Fruit fly (Drosophila melanogaster) whole organism, embryonic: ENCODE results near the gene CG10510.

Source experiments
- CG1233 ChIP-seq: fragments of 200-800 bp; sonication (Bioruptor generic); optimal IDR thresholded peaks from 4 replicates; lab custom pipeline; 2018; ENCODE audit warnings: missing biosample characterization, mild to moderate bottlenecking, missing genetic modification characterization
- CG13296 ChIP-seq: fragments of 200-800 bp; sonication (Bioruptor generic); optimal IDR thresholded peaks from 3 replicates; lab custom pipeline; 2018; ENCODE audit warnings: missing biosample characterization, mild to moderate bottlenecking, missing genetic modification characterization
- CG13775 ChIP-seq: fragments of 200-800 bp; sonication (Bioruptor generic); optimal IDR thresholded peaks from 3 replicates; lab custom pipeline; 2017; ENCODE audit warnings: missing biosample characterization, mild to moderate bottlenecking, missing genetic modification characterization
- CG18262 ChIP-seq: fragments of 200-800 bp; optimal IDR thresholded peaks from 3 replicates; lab custom pipeline; 2019; ENCODE audit warnings: missing biosample characterization, mild to moderate bottlenecking, missing genetic modification characterization, moderate library complexity
- CG2199 ChIP-seq: fragments of 200-800 bp; sonication (Bioruptor generic); IDR thresholded peaks from 3 replicates; pipeline ENCODE4 v1.3.6; 2022; ENCODE audit warnings: missing biosample characterization, missing genetic modification characterization
- CG3281 ChIP-seq: fragments of 200-800 bp; sonication (Bioruptor generic); optimal IDR thresholded peaks from 3 replicates; lab custom pipeline; 2017; ENCODE audit warnings: missing biosample characterization, mild to moderate bottlenecking, missing genetic modification characterization
- CG43689 ChIP-seq: fragments of 200-800 bp; sonication (Bioruptor generic); IDR thresholded peaks from 2 replicates; pipeline ENCODE4 v1.3.6; 2022; ENCODE audit warnings: missing biosample characterization, missing genetic modification characterization
- CG4854 ChIP-seq: fragments of 200-800 bp; sonication (Bioruptor generic); optimal IDR thresholded peaks from 2 replicates; lab custom pipeline; 2016; ENCODE audit warnings: missing biosample characterization, missing genetic modification characterization, inconsistent platforms
- CG6683 ChIP-seq: fragments of 200-800 bp; sonication (Bioruptor generic); optimal IDR thresholded peaks from 2 replicates; lab custom pipeline; 2017; ENCODE audit warnings: missing biosample characterization, mild to moderate bottlenecking, missing genetic modification characterization, missing genetic modification reagents
- CG7987 ChIP-seq: fragments of 200-800 bp; sonication (Bioruptor generic); optimal IDR thresholded peaks from 2 replicates; lab custom pipeline; 2018; ENCODE audit warnings: missing biosample characterization, mild to moderate bottlenecking, missing genetic modification characterization, moderate library complexity
- CG8290 ChIP-seq, 3 experiments: fragments of 200-800 bp; sonication (Bioruptor generic); optimal IDR thresholded peaks; 2 replicates each; lab custom pipeline; 2016 to 2019; ENCODE audit warnings: missing biosample characterization in 3 of 3, missing genetic modification characterization in 3 of 3, mild to moderate bottlenecking in 2 of 3, moderate library complexity in 1 of 3
- CG8388 ChIP-seq: fragments of 200-800 bp; sonication (Bioruptor generic); optimal IDR thresholded peaks from 2 replicates; lab custom pipeline; 2019; ENCODE audit warnings: missing biosample characterization, mild to moderate bottlenecking, missing genetic modification characterization, moderate library complexity
- D19A ChIP-seq: fragments of 200-800 bp; optimal IDR thresholded peaks from 3 replicates; lab custom pipeline; 2019; ENCODE audit warnings: missing biosample characterization, mild to moderate bottlenecking, missing genetic modification characterization, moderate library complexity
- Dek ChIP-seq: fragments of 200-800 bp; sonication (Bioruptor generic); optimal IDR thresholded peaks from 3 replicates; lab custom pipeline; 2019; ENCODE audit warnings: missing biosample characterization, mild to moderate bottlenecking, missing genetic modification characterization, moderate library complexity
- Dfd ChIP-seq, 2 experiments: fragments of >200 bp; optimal IDR thresholded peaks; 2 replicates each; lab custom pipeline; 2017; ENCODE audit warnings: missing biosample characterization in 2 of 2, missing genetic modification characterization in 2 of 2
- Drgx ChIP-seq: fragments of 200-800 bp; sonication (Bioruptor generic); IDR thresholded peaks from 2 replicates; pipeline ENCODE4 v1.3.6; 2022; ENCODE audit warnings: missing biosample characterization, missing genetic modification characterization
- Ets65A ChIP-seq: fragments of 200-800 bp; sonication (Bioruptor generic); peaks from one replicate; lab custom pipeline; 2016; ENCODE audit warnings: missing biosample characterization, missing genetic modification characterization
- HmgZ ChIP-seq: fragments of 200-800 bp; sonication (Bioruptor generic); optimal IDR thresholded peaks from 2 replicates; lab custom pipeline; 2018; ENCODE audit warnings: missing biosample characterization, mild to moderate bottlenecking, missing genetic modification characterization
- Med ChIP-seq: fragments of 200-800 bp; sonication (Bioruptor generic); peaks from one replicate; lab custom pipeline; 2016; ENCODE audit warnings: missing biosample characterization, missing genetic modification characterization, mild to moderate bottlenecking, inconsistent platforms, moderate library complexity
- Mrtf ChIP-seq: fragments of 200-800 bp; sonication (Bioruptor generic); IDR thresholded peaks from 3 replicates; pipeline ENCODE4 v1.3.6; 2022; ENCODE audit warnings: missing biosample characterization, missing genetic modification characterization
- NfI ChIP-seq: fragments of 200-800 bp; sonication (Bioruptor generic); optimal IDR thresholded peaks from 3 replicates; lab custom pipeline; 2018; ENCODE audit warnings: missing biosample characterization, mild to moderate bottlenecking, missing genetic modification characterization, moderate library complexity
- Optix ChIP-seq: fragments of 200-800 bp; sonication (Bioruptor generic); IDR thresholded peaks from 3 replicates; pipeline ENCODE4 v1.3.6; 2022; ENCODE audit warnings: missing biosample characterization, missing genetic modification characterization
- Pdp1 ChIP-seq, 2 experiments: fragments of 200-800 bp; sonication (Bioruptor generic); optimal IDR thresholded peaks; 3 replicates each; lab custom pipeline; 2016; ENCODE audit warnings: missing biosample characterization in 2 of 2, missing genetic modification characterization in 2 of 2, mild to moderate bottlenecking in 1 of 2, moderate library complexity in 1 of 2
- Rfx ChIP-seq: fragments of 200-800 bp; sonication (Bioruptor generic); IDR thresholded peaks from 2 replicates; pipeline ENCODE4 v1.3.6; 2022; ENCODE audit warnings: missing biosample characterization, missing genetic modification characterization
- Ssrp ChIP-seq: fragments of 200-800 bp; sonication (Bioruptor generic); optimal IDR thresholded peaks from 2 replicates; lab custom pipeline; 2018; ENCODE audit warnings: missing biosample characterization, mild to moderate bottlenecking, missing genetic modification characterization, moderate library complexity
- Taf1 ChIP-seq: fragments of 200-800 bp; sonication (Bioruptor generic); IDR thresholded peaks from 2 replicates; pipeline ENCODE4 v1.3.6; 2022; ENCODE audit warnings: missing biosample characterization, missing genetic modification characterization
- Vsx1 ChIP-seq: fragments of 200-800 bp; sonication (Bioruptor generic); optimal IDR thresholded peaks from 2 replicates; lab custom pipeline; 2017; ENCODE audit warnings: missing biosample characterization, mild to moderate bottlenecking, missing genetic modification characterization, missing genetic modification reagents
- Xrp1 ChIP-seq: fragments of 200-800 bp; sonication (Bioruptor generic); IDR thresholded peaks from 2 replicates; pipeline ENCODE4 v1.3.6; 2022; ENCODE audit warnings: missing biosample characterization, missing genetic modification characterization
- abd-A ChIP-seq: fragments of 200-800 bp; sonication (Bioruptor generic); optimal IDR thresholded peaks from 3 replicates; lab custom pipeline; 2019; ENCODE audit warnings: missing biosample characterization, mild to moderate bottlenecking, missing genetic modification characterization, moderate library complexity
- ac ChIP-seq: fragments of 200-800 bp; sonication (Bioruptor generic); optimal IDR thresholded peaks from 3 replicates; lab custom pipeline; 2017; ENCODE audit warnings: missing biosample characterization, mild to moderate bottlenecking, missing genetic modification characterization
- bbx ChIP-seq: fragments of 200-800 bp; sonication (Bioruptor generic); IDR thresholded peaks from 2 replicates; pipeline ENCODE4 v1.3.6; 2022; ENCODE audit warnings: missing biosample characterization, missing genetic modification characterization; ENCODE audit not compliant: partially characterized antibody
- cas ChIP-seq: fragments of 200-800 bp; sonication (Bioruptor generic); IDR thresholded peaks from 2 replicates; pipeline ENCODE4 v1.3.6; 2022; ENCODE audit warnings: missing biosample characterization, missing genetic modification characterization
- caup ChIP-seq: fragments of 200-800 bp; sonication (Bioruptor generic); optimal IDR thresholded peaks from 3 replicates; lab custom pipeline; 2017; ENCODE audit warnings: missing biosample characterization, mild to moderate bottlenecking, missing genetic modification characterization, moderate library complexity; ENCODE audit not compliant: severe bottlenecking
- ci ChIP-seq: fragments of 200-800 bp; sonication (Bioruptor generic); IDR thresholded peaks from 3 replicates; pipeline ENCODE4 v1.3.6; 2022; ENCODE audit warnings: missing biosample characterization, missing genetic modification characterization
- cwo ChIP-seq: fragments of 200-800 bp; sonication (Bioruptor generic); optimal IDR thresholded peaks from 3 replicates; lab custom pipeline; 2017; ENCODE audit warnings: missing biosample characterization, missing genetic modification characterization, mild to moderate bottlenecking, moderate library complexity, missing genetic modification reagents
- fd102C ChIP-seq: fragments of 200-800 bp; sonication (Bioruptor generic); optimal IDR thresholded peaks from 2 replicates; lab custom pipeline; 2018; ENCODE audit warnings: missing biosample characterization, mild to moderate bottlenecking, missing genetic modification characterization, moderate library complexity
- fd3F ChIP-seq: fragments of 200-800 bp; sonication (Bioruptor generic); optimal IDR thresholded peaks from 2 replicates; lab custom pipeline; 2018; ENCODE audit warnings: missing biosample characterization, mild to moderate bottlenecking, missing genetic modification characterization, moderate library complexity
- lola ChIP-seq, 3 experiments: fragments of >200 bp in 2 of 3; fragments of 200-800 bp in 1 of 3; sonication (Bioruptor generic) in 1 of 3; optimal IDR thresholded peaks; 2 replicates each; lab custom pipeline; 2017 to 2019; ENCODE audit warnings: missing biosample characterization in 3 of 3, missing genetic modification characterization in 3 of 3, mild to moderate bottlenecking in 1 of 3, moderate library complexity in 1 of 3
- mirr ChIP-seq: fragments of 200-800 bp; sonication (Bioruptor generic); optimal IDR thresholded peaks from 3 replicates; lab custom pipeline; 2018; ENCODE audit warnings: missing biosample characterization, mild to moderate bottlenecking, missing genetic modification characterization
- row ChIP-seq: fragments of 200-800 bp; sonication (Bioruptor generic); IDR thresholded peaks from 3 replicates; pipeline ENCODE4 v1.3.6; 2022; ENCODE audit warnings: missing biosample characterization, missing genetic modification characterization
- sob ChIP-seq: fragments of 200-800 bp; sonication (Bioruptor generic); IDR thresholded peaks from 2 replicates; pipeline ENCODE4 v1.3.6; 2022; ENCODE audit warnings: missing biosample characterization, missing genetic modification characterization
- sug ChIP-seq: fragments of 200-800 bp; optimal IDR thresholded peaks from 2 replicates; lab custom pipeline; 2019; ENCODE audit warnings: missing biosample characterization, mild to moderate bottlenecking, missing genetic modification characterization, moderate library complexity
- zen ChIP-seq: fragments of 200-800 bp; sonication (Bioruptor generic); optimal IDR thresholded peaks from 3 replicates; lab custom pipeline; 2018; ENCODE audit warnings: missing biosample characterization, mild to moderate bottlenecking, missing genetic modification characterization, moderate library complexity
- zen2 ChIP-seq: fragments of 200-800 bp; sonication (Bioruptor generic); IDR thresholded peaks from 3 replicates; pipeline ENCODE4 v1.3.6; 2022; ENCODE audit warnings: missing biosample characterization, missing genetic modification characterization; ENCODE audit not compliant: partially characterized antibody

CG10510 gene

dm6 chr3L:21202029-21202776 is 7.7 kb downstream of the CG10510 start (continued):
- TF ChIP-seq Dfd (GFP tag; optimal IDR thresholded peaks at IDR 0.05; lab: Kevin White, UChicago): no peak
- TF ChIP-seq zen2 (GFP tag; lab: Robert Waterston, UW): no peak
- TF ChIP-seq fd102C: no peak
- TF ChIP-seq CG8388 (GFP tag; lab: Kevin White, UChicago): no peak
- TF ChIP-seq D19A (tag; lab: Kevin White, UChicago): peak; percentile 63
- TF ChIP-seq zen: no peak
- TF ChIP-seq CG2199 (GFP tag; lab: Robert Waterston, UW): peak; percentile 91
- no peak for TF ChIP-seq lola (GFP tag; optimal IDR thresholded peaks at IDR 0.05; lab: Kevin White, UChicago)
- no peak for TF ChIP-seq CG6683 (GFP tag; lab: Kevin White, UChicago)
- no peak for TF ChIP-seq ac

- TF ChIP-seq sug (tag; lab: Kevin White, UChicago) (peak; percentile 25), CG1233 (GFP tag; lab: Kevin White, UChicago) (peak; percentile 2), fd3F (peak; percentile 5), cas (GFP tag; lab: Robert Waterston, UW) (0 out of 2 replicates have a peak, but pooled peaks have one; percentile 18), CG8290 (GFP tag; optimal IDR thresholded peaks at IDR 0.05; lab: Kevin White, UChicago) (no peak), CG8290 (tag; optimal IDR thresholded peaks at IDR 0.05; lab: Kevin White, UChicago) (peak in 1 of 2 experiments; percentile 54), HmgZ (tag; lab: Kevin White, UChicago) (peak; percentile 5), CG4854 (GFP tag; lab: Kevin White, UChicago) (no peak), Dek (tag; lab: Kevin White, UChicago) (no peak), abd-A (tag; lab: Kevin White, UChicago) (peak; percentile 5), Ssrp (tag; lab: Kevin White, UChicago) (no peak), Xrp1 (GFP tag; lab: Robert Waterston, UW) (peak; percentile 18; the same call in 1 of the 2 replicates), bbx (no peak), sob (peak; percentile 46; the same call in 1 of the 2 replicates), CG2199 (GFP tag; lab: Robert Waterston, UW) (0 out of 3 replicates have a peak, but pooled peaks have one; percentile 15), CG18262 (tag; lab: Kevin White, UChicago) (no peak), Taf1 (GFP tag; lab: Robert Waterston, UW) (no peak), NfI (GFP tag; lab: Kevin White, UChicago) (peak; percentile 3), CG43689 (GFP tag; lab: Robert Waterston, UW) (0 out of 2 replicates have a peak, but pooled peaks have one; percentile 25), Vsx1 (GFP tag; lab: Kevin White, UChicago) (peak; percentile 82), Rfx (GFP tag; lab: Robert Waterston, UW) (peak; percentile 27; the same call in 1 of the 2 replicates), row (GFP tag; lab: Robert Waterston, UW) (peak; percentile 24; the same call in 1 of the 3 replicates), Ets65A (GFP tag; lab: Kevin White, UChicago) (peak; percentile 22), mirr (GFP tag; lab: Kevin White, UChicago) (peak; percentile 66), Optix (GFP tag; lab: Robert Waterston, UW) (0 out of 3 replicates have a peak, but pooled peaks have one; percentile 19), ci (GFP tag; lab: Robert Waterston, UW) (0 out of 3 replicates have a peak, but pooled peaks have one; percentile 21), CG13296 (GFP tag; lab: Kevin White, UChicago) (peak; percentile 42), Drgx (0 out of 2 replicates have a peak, but pooled peaks have one; percentile 27), CG13775 (GFP tag; lab: Kevin White, UChicago) (no peak), CG7987 (GFP tag; lab: Kevin White, UChicago) (peak; percentile 19), CG3281 (GFP tag; lab: Kevin White, UChicago) (peak; percentile 19), cwo (GFP tag; lab: Kevin White, UChicago) (no peak), caup (peak; percentile 18), Med (GFP tag; lab: Kevin White, UChicago) (peak; percentile 82), Mrtf (GFP tag; lab: Robert Waterston, UW) (peak; percentile 27; the same call in 1 of the 3 replicates), Pdp1 (GFP tag; optimal IDR thresholded peaks at IDR 0.05; lab: Kevin White, UChicago) (peak in 1 of 2 experiments; percentile 32)
Measured at dm6 chr3L:21201246-21201896, 8.5 kb downstream of the CG10510 start.
